Worm (Caenorhabditis elegans): Measurements from ENCODE around the gene D2062.5.

DNA sequence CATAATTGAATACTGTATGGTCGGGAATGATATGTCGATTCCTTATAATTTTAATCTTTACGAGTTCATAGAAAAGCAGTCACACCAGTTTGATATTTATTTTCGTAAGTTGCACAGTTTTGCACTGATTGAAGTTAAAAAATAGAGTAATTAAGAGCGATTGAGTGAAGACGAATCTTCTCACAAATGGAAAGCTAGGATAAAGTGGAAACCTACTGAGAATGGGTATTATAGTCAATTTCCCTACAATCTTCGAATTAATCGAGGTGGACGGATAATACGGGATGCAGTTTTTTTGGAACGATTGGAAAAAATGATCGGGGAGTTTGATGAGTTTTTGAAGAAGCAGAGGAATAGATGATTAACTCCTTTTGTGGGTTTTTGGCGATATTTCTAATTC lies 18.4 kb downstream of the D2062.5 start, which contains the start of gene F22E5.23:
- TF ChIP-seq hmg-4 (GFP tag; optimal IDR thresholded peaks at IDR 0.05): no peak
- TF ChIP-seq flt-1 (GFP tag; IDR thresholded peaks at IDR 0.05): no peak
- TF ChIP-seq ceh-13 (GFP tag; optimal IDR thresholded peaks at IDR 0.05): no peak
- TF ChIP-seq ama-1 (optimal IDR thresholded peaks at IDR 0.05): no peak
- TF ChIP-seq tbx-11 (GFP tag; IDR thresholded peaks at IDR 0.05): no peak
- TF ChIP-seq hnd-1 (tag; optimal IDR thresholded peaks at IDR 0.05): no peak
- no peak for TF ChIP-seq tbx-37 (GFP tag; conservative IDR thresholded peaks at IDR 0.05)
